Worm (Caenorhabditis elegans) whole organism, late embryonic: ENCODE data around the gene str-165.

Experiments used
- ama-1 ChIP-seq: fragments of 150-350 bp; optimal IDR thresholded peaks from 2 replicates; lab custom pipeline; 2014
- ceh-19 ChIP-seq: fragments of 200-800 bp; sonication (Bioruptor generic); optimal IDR thresholded peaks from 2 replicates; lab custom pipeline; 2018; ENCODE audit warnings: mild to moderate bottlenecking, missing genetic modification characterization, missing compliant biosample characterization
- ceh-2 ChIP-seq: sonication (generic microtip); optimal IDR thresholded peaks from 2 replicates; lab custom pipeline; 2016; ENCODE audit warnings: missing genotype, missing genetic modification characterization, missing compliant biosample characterization
- dmd-4 ChIP-seq: sonication (generic microtip); optimal IDR thresholded peaks from 2 replicates; lab custom pipeline; 2016; ENCODE audit warnings: borderline replicate concordance, missing genetic modification characterization, missing compliant biosample characterization
- nfya-1 ChIP-seq: sonication (generic microtip); optimal IDR thresholded peaks from 2 replicates; lab custom pipeline; 2017; ENCODE audit warnings: missing genetic modification characterization, mild to moderate bottlenecking, missing compliant biosample characterization, antibody characterized with exemption, moderate library complexity
- nhr-232 ChIP-seq: sonication (generic microtip); optimal IDR thresholded peaks from 2 replicates; lab custom pipeline; 2016; ENCODE audit warnings: missing genetic modification characterization, missing compliant biosample characterization
- odd-2 ChIP-seq: sonication (generic microtip); optimal IDR thresholded peaks from 2 replicates; lab custom pipeline; 2017; ENCODE audit warnings: antibody characterized with exemption, mild to moderate bottlenecking, missing genetic modification characterization, missing compliant biosample characterization
- pha-4 ChIP-seq: fragments of 150-350 bp; optimal IDR thresholded peaks from 2 replicates; lab custom pipeline; 2018; ENCODE audit warnings: missing biosample characterization, missing genetic modification reagents, missing genetic modification characterization

ce11 chrV:13869551-13869950, 38.6 kb downstream of the str-165 start:
- no peak for TF ChIP-seq dmd-4 (tag; lab: Kevin White, UChicago)
- no peak for TF ChIP-seq ama-1
- no peak for TF ChIP-seq ceh-19
- no peak for TF ChIP-seq nfya-1 (tag; lab: Kevin White, UChicago)
- no peak for TF ChIP-seq ceh-2 (tag; lab: Kevin White, UChicago)
- no peak for TF ChIP-seq pha-4 (tag; lab: Kevin White, UChicago)
- no peak for TF ChIP-seq nhr-232 (tag; lab: Kevin White, UChicago)
- TF ChIP-seq odd-2, result no peak
